Fruit fly (Drosophila melanogaster) whole organism, wandering third instar larva: ENCODE data around the gene CG32668.
A peak's percentile ranks its signal among the peaks of the same experiment; 100 is the strongest.

ENCODE experiments used
- CrebA ChIP-seq: fragments of 200-800 bp; sonication (Bioruptor generic); optimal IDR thresholded peaks from 2 replicates; lab custom pipeline; 2016; ENCODE audit warnings: missing biosample characterization, mild to moderate bottlenecking, missing genetic modification characterization, borderline replicate concordance
- Hnf4 ChIP-seq: fragments of 200-800 bp; sonication (Bioruptor generic); optimal IDR thresholded peaks from 2 replicates; lab custom pipeline; 2016; ENCODE audit warnings: missing biosample characterization, mild to moderate bottlenecking, missing genetic modification characterization
- Hr78 ChIP-seq: fragments of >200 bp; optimal IDR thresholded peaks from 2 replicates; lab custom pipeline; 2017; ENCODE audit warnings: missing biosample characterization, missing genetic modification characterization
- Jra ChIP-seq: sonication (Bioruptor generic); optimal IDR thresholded peaks from 2 replicates; lab custom pipeline; 2016; ENCODE audit warnings: missing biosample characterization, missing genetic modification characterization
- Mio ChIP-seq: sonication (Bioruptor generic); optimal IDR thresholded peaks from 2 replicates; lab custom pipeline; 2016; ENCODE audit warnings: missing biosample characterization, missing genetic modification characterization
- Sp1 ChIP-seq: fragments of 200-800 bp; sonication (Bioruptor generic); optimal IDR thresholded peaks from 3 replicates; lab custom pipeline; 2019; ENCODE audit warnings: missing biosample characterization, mild to moderate bottlenecking, missing genetic modification characterization, moderate library complexity
- brk ChIP-seq: fragments of 200-800 bp; sonication (Bioruptor generic); optimal IDR thresholded peaks from 2 replicates; lab custom pipeline; 2016; ENCODE audit warnings: missing biosample characterization, mild to moderate bottlenecking, missing genetic modification characterization
- dmrt93B ChIP-seq: fragments of 200-800 bp; sonication (Bioruptor generic); optimal IDR thresholded peaks from 2 replicates; lab custom pipeline; 2018; ENCODE audit warnings: missing biosample characterization, mild to moderate bottlenecking, missing genetic modification characterization
- fru ChIP-seq: fragments of 200-800 bp; sonication (Bioruptor generic); optimal IDR thresholded peaks from 3 replicates; lab custom pipeline; 2016; ENCODE audit warnings: missing biosample characterization, mild to moderate bottlenecking, missing genetic modification characterization
- jim ChIP-seq: fragments of 175-275, 200-325 bp; sonication (Bioruptor generic); optimal IDR thresholded peaks from 2 replicates; lab custom pipeline; 2016; ENCODE audit warnings: missing biosample characterization, mild to moderate bottlenecking, missing genetic modification characterization
- pan ChIP-seq: fragments of >200 bp; optimal IDR thresholded peaks from 2 replicates; lab custom pipeline; 2017
- tai ChIP-seq: sonication (Bioruptor generic); optimal IDR thresholded peaks from 2 replicates; lab custom pipeline; 2016; ENCODE audit warnings: missing biosample characterization, missing genetic modification characterization
- usp ChIP-seq: fragments of >200 bp; optimal IDR thresholded peaks from 2 replicates; lab custom pipeline; 2017; ENCODE audit warnings: missing biosample characterization, missing genetic modification characterization
- woc ChIP-seq: sonication (Bioruptor generic); optimal IDR thresholded peaks from 2 replicates; lab custom pipeline; 2016; ENCODE audit warnings: missing biosample characterization, mild to moderate bottlenecking, missing genetic modification characterization

CG32668 gene

dm6 chrX:11108148-11108844, 51.3 kb downstream of the CG32668 start, which contains the start of gene Hsp60A (continued):
- no peak for TF ChIP-seq jim (GFP tag; lab: Kevin White, UChicago)
- TF ChIP-seq tai (GFP tag; lab: Kevin White, UChicago): no peak
- TF ChIP-seq Jra (GFP tag; lab: Kevin White, UChicago): no peak
- TF ChIP-seq pan (lab: Kevin White, UChicago): no peak
- TF ChIP-seq Mio: no peak
- peak; percentile 38 for TF ChIP-seq fru (GFP tag; lab: Kevin White, UChicago)
- TF ChIP-seq Hnf4 (GFP tag; lab: Kevin White, UChicago): no peak
- TF ChIP-seq dmrt93B (GFP tag; lab: Kevin White, UChicago): no peak
- no peak for TF ChIP-seq CrebA (GFP tag; lab: Kevin White, UChicago)
- no peak for TF ChIP-seq usp (GFP tag; lab: Kevin White, UChicago)
- TF ChIP-seq brk (GFP tag; lab: Kevin White, UChicago): no peak
- no peak for TF ChIP-seq Hr78 (GFP tag; lab: Kevin White, UChicago)
- TF ChIP-seq woc (GFP tag; lab: Kevin White, UChicago): peak; percentile 39
- peak; percentile 48 for TF ChIP-seq Sp1 (GFP tag; lab: Kevin White, UChicago)
